Fruit fly (Drosophila melanogaster) whole organism, adult: ENCODE measurements around the gene CG11417.
A peak's percentile ranks its signal among the peaks of the same experiment; 100 is the strongest.

ENCODE experiments used
- CG11617 ChIP-seq: fragments of 200-800 bp; sonication (Bioruptor generic); optimal IDR thresholded peaks from 2 replicates; lab custom pipeline; 2017; ENCODE audit warnings: mild to moderate bottlenecking, missing biosample characterization, missing genetic modification reagents, missing genetic modification characterization
- CG12768 ChIP-seq: fragments of 200-800 bp; sonication (Bioruptor generic); optimal IDR thresholded peaks from 2 replicates; lab custom pipeline; 2017; ENCODE audit warnings: missing biosample characterization, missing genetic modification characterization, mild to moderate bottlenecking, moderate library complexity, missing genetic modification reagents
- CG14711 ChIP-seq: fragments of 200-800 bp; sonication (Bioruptor generic); optimal IDR thresholded peaks from 2 replicates; lab custom pipeline; 2018; ENCODE audit warnings: missing biosample characterization, mild to moderate bottlenecking, missing genetic modification characterization, moderate library complexity
- CG1620 ChIP-seq: fragments of 200-800 bp; sonication (Bioruptor generic); optimal IDR thresholded peaks from 2 replicates; lab custom pipeline; 2016; ENCODE audit warnings: missing biosample characterization, missing genetic modification characterization
- CG33017 ChIP-seq: fragments of 200-800 bp; sonication (Bioruptor generic); optimal IDR thresholded peaks from 2 replicates; lab custom pipeline; 2018; ENCODE audit warnings: missing biosample characterization, mild to moderate bottlenecking, missing genetic modification characterization, moderate library complexity
- CG5204 ChIP-seq: fragments of 200-800 bp; sonication (Bioruptor generic); optimal IDR thresholded peaks from 2 replicates; lab custom pipeline; 2016; ENCODE audit warnings: missing biosample characterization, missing genetic modification characterization
- CG7045 ChIP-seq: fragments of 200-800 bp; sonication (Bioruptor generic); optimal IDR thresholded peaks from 2 replicates; lab custom pipeline; 2017; ENCODE audit warnings: missing biosample characterization, mild to moderate bottlenecking, missing genetic modification characterization
- CG7101 ChIP-seq: fragments of 200-800 bp; sonication (Bioruptor generic); optimal IDR thresholded peaks from 2 replicates; lab custom pipeline; 2018; ENCODE audit warnings: missing biosample characterization, mild to moderate bottlenecking, missing genetic modification characterization, moderate library complexity
- Clk ChIP-seq: fragments of 200-800 bp; sonication (Bioruptor generic); optimal IDR thresholded peaks from 2 replicates; lab custom pipeline; 2017; ENCODE audit warnings: missing biosample characterization, missing genetic modification characterization
- Crg-1 ChIP-seq: fragments of 200-800 bp; sonication (Bioruptor generic); optimal IDR thresholded peaks from 2 replicates; lab custom pipeline; 2016; ENCODE audit warnings: missing biosample characterization, missing genetic modification characterization
- Hr96 ChIP-seq: fragments of 200-800 bp; sonication (Bioruptor generic); optimal IDR thresholded peaks from 2 replicates; lab custom pipeline; 2016; ENCODE audit warnings: missing biosample characterization, missing genetic modification characterization
- Mnt ChIP-seq: fragments of 200-800 bp; sonication (Bioruptor generic); optimal IDR thresholded peaks from 2 replicates; lab custom pipeline; 2016; ENCODE audit warnings: missing biosample characterization, mild to moderate bottlenecking, missing genetic modification characterization
- bab1 ChIP-seq: fragments of 200-800 bp; sonication (Bioruptor generic); optimal IDR thresholded peaks from 3 replicates; lab custom pipeline; 2019; ENCODE audit warnings: missing biosample characterization, mild to moderate bottlenecking, missing genetic modification characterization, moderate library complexity
- cic ChIP-seq: fragments of 200-800 bp; sonication (Bioruptor generic); optimal IDR thresholded peaks from 2 replicates; lab custom pipeline; 2017; ENCODE audit warnings: missing biosample characterization, mild to moderate bottlenecking, missing genetic modification characterization, moderate library complexity
- cnc ChIP-seq, 2 experiments: fragments of >200 bp; optimal IDR thresholded peaks; 2 replicates each; lab custom pipeline; 2017
- kay ChIP-seq: fragments of 200-800 bp; sonication (Bioruptor generic); peaks from one replicate; lab custom pipeline; 2016; ENCODE audit warnings: missing biosample characterization, missing genetic modification characterization, borderline replicate concordance
- ovo ChIP-seq: fragments of 200-800 bp; sonication (Bioruptor generic); optimal IDR thresholded peaks from 2 replicates; lab custom pipeline; 2016; ENCODE audit warnings: missing biosample characterization, missing genetic modification characterization
- pad ChIP-seq: fragments of 200-800 bp; sonication (Bioruptor generic); optimal IDR thresholded peaks from 3 replicates; lab custom pipeline; 2017; ENCODE audit warnings: missing biosample characterization, missing genetic modification characterization, mild to moderate bottlenecking, moderate library complexity, missing genetic modification reagents
- tj ChIP-seq: fragments of 200-800 bp; sonication (Bioruptor generic); optimal IDR thresholded peaks from 3 replicates; lab custom pipeline; 2017; ENCODE audit warnings: missing biosample characterization, mild to moderate bottlenecking, missing genetic modification characterization, moderate library complexity
- toe ChIP-seq: fragments of 200-800 bp; sonication (Bioruptor generic); optimal IDR thresholded peaks from 2 replicates; lab custom pipeline; 2016; ENCODE audit warnings: missing biosample characterization, missing genetic modification characterization

The CG11417 gene

dm6 chrX:1379692-1380349 is 26.0 kb downstream of the CG11417 start:
- no peak for TF ChIP-seq kay (GFP tag; lab: Kevin White, UChicago)
- TF ChIP-seq tj (GFP tag; lab: Kevin White, UChicago), result no peak
- TF ChIP-seq cnc (optimal IDR thresholded peaks at IDR 0.05; lab: Kevin White, UChicago), result peak in 1 of 2 experiments; percentile 11
- TF ChIP-seq CG5204 (GFP tag; lab: Kevin White, UChicago), result no peak

dm6 chrX:1380350-1381060 is 26.7 kb downstream of the CG11417 start, which contains the start of the genes CG3719 and CG32813:
TSS of gene CG3719 (minus strand) at chrX:1380480.
TSS of gene CG32813 (plus strand) at chrX:1380914.
- TF ChIP-seq CG33017 (tag; lab: Kevin White, UChicago), result no peak
- TF ChIP-seq Hr96, result no peak
- peak; percentile 43 for TF ChIP-seq bab1 (GFP tag; lab: Kevin White, UChicago)
- TF ChIP-seq Clk (GFP tag; lab: Kevin White, UChicago), result no peak
- TF ChIP-seq CG7045, result no peak
- peak; percentile 14 for TF ChIP-seq CG11617 (GFP tag; lab: Kevin White, UChicago)
- peak; percentile 51 for TF ChIP-seq pad (GFP tag; lab: Kevin White, UChicago)
- TF ChIP-seq cnc (optimal IDR thresholded peaks at IDR 0.05; lab: Kevin White, UChicago), result no peak
- peak; percentile 21 for TF ChIP-seq tj (GFP tag; lab: Kevin White, UChicago)
- peak; percentile 82 for TF ChIP-seq Crg-1
- TF ChIP-seq cic (GFP tag; lab: Kevin White, UChicago), result no peak
- TF ChIP-seq ovo, result no peak
- peak; percentile 73 for TF ChIP-seq CG1620 (GFP tag; lab: Kevin White, UChicago)
- TF ChIP-seq CG12768 (GFP tag; lab: Kevin White, UChicago), result no peak
- TF ChIP-seq toe (GFP tag; lab: Kevin White, UChicago), result no peak
- TF ChIP-seq CG14711, result peak; percentile 41
- TF ChIP-seq CG7101, result peak; percentile 44
- TF ChIP-seq Mnt (GFP tag; lab: Kevin White, UChicago), result peak; percentile 52
- no peak for TF ChIP-seq CG5204 (GFP tag; lab: Kevin White, UChicago)
- no peak for TF ChIP-seq kay (GFP tag; lab: Kevin White, UChicago)

- TF ChIP-seq CG11617 (GFP tag; lab: Kevin White, UChicago) (no peak), Mnt (GFP tag; lab: Kevin White, UChicago) (peak; percentile 34), pad (GFP tag; lab: Kevin White, UChicago) (no peak)
Observed at dm6 chrX:1381413-1381991, 27.7 kb downstream of the CG11417 start.

dm6 chrX:1382489-1382888 is 28.7 kb downstream of the CG11417 start:
- TF ChIP-seq CG33017 (tag; lab: Kevin White, UChicago), result no peak
- no peak for TF ChIP-seq Clk (GFP tag; lab: Kevin White, UChicago)
- no peak for TF ChIP-seq Mnt (GFP tag; lab: Kevin White, UChicago)
- no peak for TF ChIP-seq ovo
- TF ChIP-seq CG7101, result no peak
- TF ChIP-seq Crg-1, result no peak
- TF ChIP-seq cic (GFP tag; lab: Kevin White, UChicago), result no peak
- no peak for TF ChIP-seq kay (GFP tag; lab: Kevin White, UChicago)
- TF ChIP-seq toe (GFP tag; lab: Kevin White, UChicago), result no peak
- no peak for TF ChIP-seq CG1620 (GFP tag; lab: Kevin White, UChicago)
- TF ChIP-seq bab1 (GFP tag; lab: Kevin White, UChicago), result no peak
- TF ChIP-seq CG5204 (GFP tag; lab: Kevin White, UChicago), result no peak

dm6 chrX:1384232-1384631 is 30.4 kb downstream of the CG11417 start:
- no peak for TF ChIP-seq bab1 (GFP tag; lab: Kevin White, UChicago)
- TF ChIP-seq Mnt (GFP tag; lab: Kevin White, UChicago), result peak; percentile 2
- TF ChIP-seq CG1620 (GFP tag; lab: Kevin White, UChicago), result no peak
- TF ChIP-seq pad (GFP tag; lab: Kevin White, UChicago), result peak; percentile 33

- TF ChIP-seq tj (GFP tag; lab: Kevin White, UChicago) (peak; percentile 64), kay (GFP tag; lab: Kevin White, UChicago) (no peak), pad (GFP tag; lab: Kevin White, UChicago) (peak; percentile 8), CG12768 (GFP tag; lab: Kevin White, UChicago) (peak; percentile 16), Mnt (GFP tag; lab: Kevin White, UChicago) (peak; percentile 31), Clk (GFP tag; lab: Kevin White, UChicago) (no peak)
Observed at dm6 chrX:1387149-1387752, 33.4 kb downstream of the CG11417 start.
